Fruit fly (Drosophila melanogaster) whole organism, embryonic: ENCODE data around the gene SMSr.

ENCODE experiments used
- Adf1 ChIP-seq: fragments of 200-800 bp; sonication (Bioruptor generic); IDR thresholded peaks from 2 replicates; pipeline ENCODE4 v1.3.6; 2022; ENCODE audit warnings: missing biosample characterization, missing genetic modification characterization
- Asciz ChIP-seq: fragments of 200-800 bp; sonication (Bioruptor generic); optimal IDR thresholded peaks from 2 replicates; lab custom pipeline; 2017; ENCODE audit warnings: missing biosample characterization, mild to moderate bottlenecking, missing genetic modification characterization, missing genetic modification reagents
- Blimp-1 ChIP-seq: fragments of 200-800 bp; sonication (Bioruptor generic); optimal IDR thresholded peaks from 3 replicates; lab custom pipeline; 2018; ENCODE audit warnings: missing biosample characterization, missing genetic modification characterization, mild to moderate bottlenecking, moderate library complexity, missing genetic modification reagents
- Bteb2 ChIP-seq: fragments of 200-800 bp; sonication (Bioruptor generic); optimal IDR thresholded peaks from 2 replicates; lab custom pipeline; 2016; ENCODE audit warnings: missing biosample characterization, missing genetic modification characterization
- CG12769 ChIP-seq: fragments of 200-800 bp; sonication (Bioruptor generic); optimal IDR thresholded peaks from 2 replicates; lab custom pipeline; 2019; ENCODE audit warnings: missing biosample characterization, mild to moderate bottlenecking, missing genetic modification characterization, moderate library complexity
- CG13123 ChIP-seq: fragments of 200-800 bp; sonication (Bioruptor generic); optimal IDR thresholded peaks from 2 replicates; lab custom pipeline; 2016; ENCODE audit warnings: missing biosample characterization, missing genetic modification characterization
- CG17186 ChIP-seq: fragments of 200-800 bp; sonication (Bioruptor generic); optimal IDR thresholded peaks from 3 replicates; lab custom pipeline; 2017; ENCODE audit warnings: missing biosample characterization, missing genetic modification reagents, missing genetic modification characterization
- CG17829 ChIP-seq: fragments of 200-800 bp; optimal IDR thresholded peaks from 2 replicates; lab custom pipeline; 2019; ENCODE audit warnings: missing biosample characterization, mild to moderate bottlenecking, missing genetic modification characterization, moderate library complexity
- CG1832 ChIP-seq: fragments of 200-800 bp; sonication (Bioruptor generic); optimal IDR thresholded peaks from 2 replicates; lab custom pipeline; 2017; ENCODE audit warnings: missing biosample characterization, mild to moderate bottlenecking, missing genetic modification characterization, inconsistent platforms
- CG2120 ChIP-seq: fragments of 200-800 bp; sonication (Bioruptor generic); optimal IDR thresholded peaks from 3 replicates; lab custom pipeline; 2016; ENCODE audit warnings: missing biosample characterization, missing genetic modification characterization
- CG33557 ChIP-seq: fragments of 200-800 bp; sonication (Bioruptor generic); optimal IDR thresholded peaks from 2 replicates; lab custom pipeline; 2019; ENCODE audit warnings: missing biosample characterization, mild to moderate bottlenecking, missing genetic modification characterization, moderate library complexity
- CG34422 ChIP-seq: fragments of 200-800 bp; sonication (Bioruptor generic); IDR thresholded peaks from 3 replicates; pipeline ENCODE4 v1.3.6; 2022; ENCODE audit warnings: missing biosample characterization, missing genetic modification characterization
- CG3847 ChIP-seq: fragments of 200-800 bp; sonication (Bioruptor generic); IDR thresholded peaks from 2 replicates; pipeline ENCODE4 v1.3.6; 2022; ENCODE audit warnings: missing biosample characterization, missing genetic modification characterization
- CG4360 ChIP-seq: fragments of 200-800 bp; sonication (Bioruptor generic); IDR thresholded peaks from 2 replicates; pipeline ENCODE4 v1.3.6; 2022; ENCODE audit warnings: missing biosample characterization, missing genetic modification characterization
- CG4820 ChIP-seq: fragments of 200-800 bp; sonication (Bioruptor generic); optimal IDR thresholded peaks from 3 replicates; lab custom pipeline; 2016; ENCODE audit warnings: missing biosample characterization, missing genetic modification characterization
- CG7271 ChIP-seq: fragments of 200-800 bp; sonication (Bioruptor generic); optimal IDR thresholded peaks from 2 replicates; lab custom pipeline; 2018; ENCODE audit warnings: missing biosample characterization, mild to moderate bottlenecking, missing genetic modification characterization, moderate library complexity
- CG8924 ChIP-seq: fragments of 200-800 bp; optimal IDR thresholded peaks from 3 replicates; lab custom pipeline; 2019; ENCODE audit warnings: missing biosample characterization, mild to moderate bottlenecking, missing genetic modification characterization, moderate library complexity
- CHES-1-like ChIP-seq: fragments of 200-800 bp; sonication (Bioruptor generic); optimal IDR thresholded peaks from 2 replicates; lab custom pipeline; 2016; ENCODE audit warnings: missing biosample characterization, missing genetic modification characterization
- CoRest ChIP-seq: fragments of 200-800 bp; sonication (Bioruptor generic); optimal IDR thresholded peaks from 3 replicates; lab custom pipeline; 2018; ENCODE audit warnings: missing biosample characterization, mild to moderate bottlenecking, missing genetic modification characterization, moderate library complexity
- Deaf1 ChIP-seq: fragments of 200-800 bp; optimal IDR thresholded peaks from 3 replicates; lab custom pipeline; 2019; ENCODE audit warnings: missing biosample characterization, mild to moderate bottlenecking, missing genetic modification characterization, moderate library complexity
- Elba2 ChIP-seq: fragments of 200-800 bp; sonication (Bioruptor generic); optimal IDR thresholded peaks from 3 replicates; lab custom pipeline; 2016; ENCODE audit warnings: missing biosample characterization, missing genetic modification characterization
- Fer1 ChIP-seq: fragments of 200-800 bp; sonication (Bioruptor generic); optimal IDR thresholded peaks from 2 replicates; lab custom pipeline; 2017; ENCODE audit warnings: missing biosample characterization, mild to moderate bottlenecking, missing genetic modification characterization
- Fer3 ChIP-seq: fragments of 200-800 bp; sonication (Bioruptor generic); optimal IDR thresholded peaks from 2 replicates; lab custom pipeline; 2018; ENCODE audit warnings: missing biosample characterization, mild to moderate bottlenecking, missing genetic modification characterization, moderate library complexity
- HHEX ChIP-seq: fragments of 200-800 bp; sonication (Bioruptor generic); optimal IDR thresholded peaks from 3 replicates; lab custom pipeline; 2017; ENCODE audit warnings: missing biosample characterization, mild to moderate bottlenecking, missing genetic modification characterization, missing genetic modification reagents
- Hand ChIP-seq: fragments of 200-800 bp; sonication (Bioruptor generic); optimal IDR thresholded peaks from 2 replicates; lab custom pipeline; 2017; ENCODE audit warnings: mild to moderate bottlenecking, missing biosample characterization, missing genetic modification reagents, missing genetic modification characterization
- Hr51 ChIP-seq, 2 experiments: fragments of 200-800 bp; sonication (Bioruptor generic); optimal IDR thresholded peaks; 2 replicates in 1 of 2; 3 replicates in 1 of 2; lab custom pipeline; 2016 to 2018; ENCODE audit warnings: missing biosample characterization in 2 of 2, missing genetic modification characterization in 2 of 2, mild to moderate bottlenecking in 1 of 2, moderate library complexity in 1 of 2
- Lhr ChIP-seq: fragments of 200-800 bp; sonication (Bioruptor generic); optimal IDR thresholded peaks from 3 replicates; lab custom pipeline; 2017; ENCODE audit warnings: mild to moderate bottlenecking, missing biosample characterization, missing genetic modification reagents, missing genetic modification characterization
- Lim3 ChIP-seq: fragments of 200-800 bp; sonication (Bioruptor generic); IDR thresholded peaks from 2 replicates; pipeline ENCODE4 v1.3.6; 2022; ENCODE audit warnings: missing biosample characterization, missing genetic modification characterization
- Nf-YB ChIP-seq: fragments of 200-800 bp; sonication (Bioruptor generic); optimal IDR thresholded peaks from 3 replicates; lab custom pipeline; 2019; ENCODE audit warnings: missing biosample characterization, mild to moderate bottlenecking, missing genetic modification characterization, moderate library complexity
- Nf-YC ChIP-seq: fragments of 200-800 bp; optimal IDR thresholded peaks from 3 replicates; lab custom pipeline; 2019; ENCODE audit warnings: missing biosample characterization, mild to moderate bottlenecking, missing genetic modification characterization, moderate library complexity
- Rfx ChIP-seq: fragments of 200-800 bp; sonication (Bioruptor generic); IDR thresholded peaks from 2 replicates; pipeline ENCODE4 v1.3.6; 2022; ENCODE audit warnings: missing biosample characterization, missing genetic modification characterization
- aop ChIP-seq: fragments of 200-800 bp; sonication (Bioruptor generic); IDR thresholded peaks from 2 replicates; pipeline ENCODE4 v1.3.6; 2022; ENCODE audit warnings: missing biosample characterization, missing genetic modification characterization
- ato ChIP-seq: fragments of 200-800 bp; sonication (Bioruptor generic); IDR thresholded peaks from 2 replicates; pipeline ENCODE4 v1.3.6; 2022; ENCODE audit warnings: missing biosample characterization, missing genetic modification characterization; ENCODE audit not compliant: partially characterized antibody
- cg ChIP-seq: fragments of 200-800 bp; sonication (Bioruptor generic); optimal IDR thresholded peaks from 3 replicates; lab custom pipeline; 2019; ENCODE audit warnings: missing biosample characterization, mild to moderate bottlenecking, missing genetic modification characterization, moderate library complexity
- ci ChIP-seq: fragments of 200-800 bp; sonication (Bioruptor generic); IDR thresholded peaks from 3 replicates; pipeline ENCODE4 v1.3.6; 2022; ENCODE audit warnings: missing biosample characterization, missing genetic modification characterization
- dan ChIP-seq: fragments of 200-800 bp; sonication (Bioruptor generic); IDR thresholded peaks from 2 replicates; pipeline ENCODE4 v1.3.6; 2022; ENCODE audit warnings: missing biosample characterization, missing genetic modification characterization
- fru ChIP-seq: fragments of >200 bp; optimal IDR thresholded peaks from 2 replicates; lab custom pipeline; 2017
- hkb ChIP-seq, 2 experiments: fragments of 200-800 bp in 1 of 2; fragments of >200 bp in 1 of 2; sonication (Bioruptor generic) in 1 of 2; IDR thresholded peaks in 1 of 2; optimal IDR thresholded peaks in 1 of 2; 2 replicates each; pipeline versions ENCODE4 v1.3.6 to Lab custom; 2017 to 2022; ENCODE audit warnings: missing biosample characterization in 1 of 2, missing genetic modification characterization in 1 of 2
- insv ChIP-seq, 2 experiments: fragments of 200-800 bp; sonication (Bioruptor generic); optimal IDR thresholded peaks; 3 replicates each; lab custom pipeline; 2016 to 2018; ENCODE audit warnings: missing biosample characterization in 2 of 2, missing genetic modification characterization in 2 of 2
- lov ChIP-seq, 2 experiments: fragments of 200-800 bp in 1 of 2; fragments of >200 bp in 1 of 2; sonication (Bioruptor generic) in 1 of 2; IDR thresholded peaks in 1 of 2; optimal IDR thresholded peaks in 1 of 2; 2 replicates in 1 of 2; 3 replicates in 1 of 2; pipeline versions ENCODE4 v1.3.6 to Lab custom; 2017 to 2022; ENCODE audit warnings: missing biosample characterization in 1 of 2, missing genetic modification characterization in 1 of 2
- pros ChIP-seq: fragments of 200-800 bp; sonication (Bioruptor generic); optimal IDR thresholded peaks from 3 replicates; lab custom pipeline; 2019; ENCODE audit warnings: missing biosample characterization, mild to moderate bottlenecking, missing genetic modification characterization, moderate library complexity
- sens ChIP-seq: fragments of 200-800 bp; sonication (Bioruptor generic); peaks from one replicate; lab custom pipeline; 2016; ENCODE audit warnings: missing biosample characterization, missing genetic modification characterization
- sqz ChIP-seq: fragments of 200-800 bp; sonication (Bioruptor generic); optimal IDR thresholded peaks from 3 replicates; lab custom pipeline; 2018; ENCODE audit warnings: missing biosample characterization, mild to moderate bottlenecking, missing genetic modification characterization
- tll ChIP-seq, 2 experiments: fragments of 200-800 bp in 1 of 2; fragments of >200 bp in 1 of 2; sonication (Bioruptor generic) in 1 of 2; optimal IDR thresholded peaks; 2 replicates each; lab custom pipeline; 2017 to 2019; ENCODE audit warnings: missing biosample characterization in 2 of 2, missing genetic modification characterization in 2 of 2, mild to moderate bottlenecking in 1 of 2, moderate library complexity in 1 of 2

SMSr gene

DNA sequence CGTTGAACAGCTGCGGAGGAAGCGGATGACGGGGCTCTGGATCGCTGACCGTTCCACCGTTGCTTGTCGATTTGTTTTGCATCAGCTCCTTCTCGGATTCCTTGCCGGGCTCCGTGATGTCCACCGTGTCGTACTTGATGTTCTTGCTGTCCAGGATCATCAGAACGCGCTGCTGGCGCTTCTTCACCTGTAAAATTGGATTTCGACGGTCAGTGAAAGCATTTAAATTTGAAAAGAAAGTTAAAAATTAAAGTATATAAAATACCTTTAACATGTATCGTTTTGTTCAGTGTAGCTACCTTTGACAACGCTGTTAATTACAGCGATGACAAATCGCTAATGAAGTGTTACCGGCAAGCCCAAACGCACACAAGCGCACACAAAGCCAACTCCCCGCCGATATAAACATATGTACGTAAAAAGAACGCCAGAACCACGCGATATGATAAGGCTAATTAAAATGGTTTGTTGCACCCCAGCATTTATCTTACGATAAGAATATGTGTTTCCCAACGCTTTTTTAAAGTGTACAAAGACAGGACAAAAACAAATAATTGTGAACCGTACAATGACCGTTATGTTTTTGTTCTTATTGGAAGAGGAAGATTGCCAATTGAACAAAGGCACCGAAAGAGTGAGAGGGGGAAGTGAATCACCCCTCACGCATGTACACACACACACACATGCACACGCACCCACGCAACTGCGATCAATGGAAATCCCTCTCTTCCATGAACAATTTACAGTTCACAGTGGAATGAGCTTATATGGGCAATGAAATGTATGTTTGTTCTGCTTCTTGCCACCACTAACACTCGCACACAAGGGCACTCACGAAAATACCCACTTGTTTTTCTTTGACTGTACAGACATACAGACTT, 13.2 kb downstream of the SMSr start (continued):
- TF ChIP-seq CG12769 (tag; lab: Kevin White, UChicago) (peak; percentile 48), CG17186 (GFP tag; lab: Kevin White, UChicago) (no peak)

- TF ChIP-seq Lhr (GFP tag; lab: Kevin White, UChicago): no peak
- no peak for TF ChIP-seq tll (GFP tag; optimal IDR thresholded peaks at IDR 0.05; lab: Kevin White, UChicago)
- TF ChIP-seq pros (GFP tag; lab: Kevin White, UChicago): peak; percentile 35
- TF ChIP-seq CG4360: peak; percentile 97
- peak; percentile 14 for TF ChIP-seq CG8924
- peak; percentile 51 for TF ChIP-seq Elba2 (GFP tag; lab: Kevin White, UChicago)
- TF ChIP-seq CG7271 (tag; lab: Kevin White, UChicago): no peak
- TF ChIP-seq sens: peak; percentile 61
- TF ChIP-seq HHEX (GFP tag; lab: Kevin White, UChicago): no peak
- TF ChIP-seq CG34422 (GFP tag; lab: Robert Waterston, UW): 0 out of 3 replicates have a peak, but pooled peaks have one; percentile 14
- TF ChIP-seq dan: no peak
- peak; percentile 43 for TF ChIP-seq Nf-YB (GFP tag; lab: Kevin White, UChicago)
- TF ChIP-seq Adf1 (GFP tag; lab: Robert Waterston, UW): peak; percentile 85
- TF ChIP-seq insv (GFP tag; optimal IDR thresholded peaks at IDR 0.05; lab: Kevin White, UChicago): peak; percentile 59 to 96
- peak; percentile 24 for TF ChIP-seq CG33557 (GFP tag; lab: Kevin White, UChicago)
- TF ChIP-seq CG3847 (GFP tag; lab: Robert Waterston, UW): no peak
- TF ChIP-seq sqz: peak; percentile 4
- no peak for TF ChIP-seq Hand (GFP tag; lab: Kevin White, UChicago)
- TF ChIP-seq Bteb2 (GFP tag; lab: Kevin White, UChicago): no peak
- TF ChIP-seq CG17829 (tag; lab: Kevin White, UChicago): no peak
- peak; percentile 3; the same call in 1 of the 2 replicates for TF ChIP-seq aop (GFP tag; lab: Robert Waterston, UW)
- TF ChIP-seq Fer3: no peak
- TF ChIP-seq Lim3 (GFP tag; lab: Robert Waterston, UW): no peak
- TF ChIP-seq cg (GFP tag; lab: Kevin White, UChicago): peak; percentile 69
- TF ChIP-seq Hr51 (GFP tag; optimal IDR thresholded peaks at IDR 0.05; lab: Kevin White, UChicago): no peak
- no peak for TF ChIP-seq CHES-1-like (GFP tag; lab: Kevin White, UChicago)
- no peak for TF ChIP-seq Deaf1 (tag; lab: Kevin White, UChicago)
- no peak for TF ChIP-seq CoRest (tag; lab: Kevin White, UChicago)
- TF ChIP-seq Nf-YC (tag; lab: Kevin White, UChicago): peak; percentile 47
- TF ChIP-seq ato: no peak
- TF ChIP-seq hkb (optimal IDR thresholded peaks at IDR 0.05; lab: Kevin White, UChicago): no peak
- TF ChIP-seq hkb (GFP tag; IDR thresholded peaks at IDR 0.05; lab: Robert Waterston, UW): no peak
Observed at dm6 chr3L:7364717-7365278, 16.5 kb downstream of the SMSr start.

- TF ChIP-seq fru (no peak), Blimp-1 (peak; percentile 33), hkb (optimal IDR thresholded peaks at IDR 0.05; lab: Kevin White, UChicago) (no peak), hkb (GFP tag; IDR thresholded peaks at IDR 0.05; lab: Robert Waterston, UW) (peak; percentile 88), CG13123 (GFP tag; lab: Kevin White, UChicago) (no peak), Rfx (GFP tag; lab: Robert Waterston, UW) (0 out of 2 replicates have a peak, but pooled peaks have one; percentile 25), ci (peak; percentile 59; the same call in 2 of the 3 replicates), CG2120 (GFP tag; lab: Kevin White, UChicago) (no peak), lov (optimal IDR thresholded peaks at IDR 0.05; lab: Kevin White, UChicago) (no peak), lov (GFP tag; IDR thresholded peaks at IDR 0.05; lab: Robert Waterston, UW) (0 out of 3 replicates have a peak, but pooled peaks have one; percentile 42), Asciz (GFP tag; lab: Kevin White, UChicago) (peak; percentile 59), CG1832 (GFP tag; lab: Kevin White, UChicago) (peak; percentile 22), CG4820 (GFP tag; lab: Kevin White, UChicago) (peak; percentile 98), Fer1 (GFP tag; lab: Kevin White, UChicago) (peak; percentile 18)
Observed at dm6 chr3L:7361095-7361522, 20.2 kb downstream of the SMSr start.
